Fruit fly (Drosophila melanogaster) whole organism, embryonic: ENCODE data around the gene CG1622.

Source experiments
- Atf3 ChIP-seq: fragments of 200-800 bp; sonication (Bioruptor generic); optimal IDR thresholded peaks from 3 replicates; lab custom pipeline; 2016; ENCODE audit warnings: missing biosample characterization, missing genetic modification characterization
- Awh ChIP-seq: fragments of 200-800 bp; sonication (Bioruptor generic); IDR thresholded peaks from 2 replicates; pipeline ENCODE4, ENCODE4 v1.3.6; 2022; ENCODE audit warnings: missing biosample characterization, missing genetic modification characterization
- CG10274 ChIP-seq: fragments of 200-800 bp; sonication (Bioruptor generic); optimal IDR thresholded peaks from 3 replicates; lab custom pipeline; 2017; ENCODE audit warnings: missing biosample characterization, mild to moderate bottlenecking, missing genetic modification characterization
- CG11247 ChIP-seq: fragments of 200-800 bp; sonication (Bioruptor generic); IDR thresholded peaks from 2 replicates; pipeline ENCODE4 v1.3.6; 2022; ENCODE audit warnings: missing biosample characterization, missing genetic modification characterization
- CG12299 ChIP-seq: fragments of 200-800 bp; sonication (Bioruptor generic); optimal IDR thresholded peaks from 2 replicates; lab custom pipeline; 2018; ENCODE audit warnings: missing biosample characterization, mild to moderate bottlenecking, missing genetic modification characterization
- CG14441 ChIP-seq: fragments of 200-800 bp; sonication (Bioruptor generic); IDR thresholded peaks from 2 replicates; pipeline ENCODE4 v1.3.6; 2022; ENCODE audit warnings: missing biosample characterization, missing genetic modification characterization
- CG16813 ChIP-seq: fragments of 200-800 bp; sonication (Bioruptor generic); IDR thresholded peaks from 3 replicates; pipeline ENCODE4 v1.3.6; 2022; ENCODE audit warnings: missing biosample characterization, missing genetic modification characterization; ENCODE audit not compliant: partially characterized antibody
- CG1832 ChIP-seq: fragments of 200-800 bp; sonication (Bioruptor generic); optimal IDR thresholded peaks from 2 replicates; lab custom pipeline; 2017; ENCODE audit warnings: missing biosample characterization, mild to moderate bottlenecking, missing genetic modification characterization, inconsistent platforms
- CG2129 ChIP-seq: fragments of 200-800 bp; sonication (Bioruptor generic); IDR thresholded peaks from 2 replicates; pipeline ENCODE4 v1.3.6; 2022; ENCODE audit warnings: missing biosample characterization, missing genetic modification characterization; ENCODE audit not compliant: partially characterized antibody
- CG3065 ChIP-seq: fragments of 200-800 bp; sonication (Bioruptor generic); optimal IDR thresholded peaks from 2 replicates; lab custom pipeline; 2016; ENCODE audit warnings: missing biosample characterization, missing genetic modification characterization
- CG33557 ChIP-seq: fragments of 200-800 bp; sonication (Bioruptor generic); optimal IDR thresholded peaks from 2 replicates; lab custom pipeline; 2019; ENCODE audit warnings: missing biosample characterization, mild to moderate bottlenecking, missing genetic modification characterization, moderate library complexity
- CG34422 ChIP-seq: fragments of 200-800 bp; sonication (Bioruptor generic); IDR thresholded peaks from 3 replicates; pipeline ENCODE4 v1.3.6; 2022; ENCODE audit warnings: missing biosample characterization, missing genetic modification characterization
- CG3847 ChIP-seq: fragments of 200-800 bp; sonication (Bioruptor generic); IDR thresholded peaks from 2 replicates; pipeline ENCODE4 v1.3.6; 2022; ENCODE audit warnings: missing biosample characterization, missing genetic modification characterization
- CG42726 ChIP-seq: fragments of 200-800 bp; sonication (Bioruptor generic); IDR thresholded peaks from 2 replicates; pipeline ENCODE4 v1.3.6; 2022; ENCODE audit warnings: missing biosample characterization, missing genetic modification characterization; ENCODE audit not compliant: partially characterized antibody
- CG4328 ChIP-seq: fragments of 200-800 bp; sonication (Bioruptor generic); optimal IDR thresholded peaks from 3 replicates; lab custom pipeline; 2017; ENCODE audit warnings: missing biosample characterization, missing genetic modification reagents, missing genetic modification characterization
- CG4617 ChIP-seq: fragments of 200-800 bp; sonication (Bioruptor generic); optimal IDR thresholded peaks from 3 replicates; lab custom pipeline; 2016; ENCODE audit warnings: missing biosample characterization, missing genetic modification characterization, borderline replicate concordance
- CG6854 ChIP-seq: fragments of 200-800 bp; sonication (Bioruptor generic); optimal IDR thresholded peaks from 3 replicates; lab custom pipeline; 2017; ENCODE audit warnings: missing biosample characterization, mild to moderate bottlenecking, missing genetic modification characterization
- CG7271 ChIP-seq: fragments of 200-800 bp; sonication (Bioruptor generic); optimal IDR thresholded peaks from 2 replicates; lab custom pipeline; 2018; ENCODE audit warnings: missing biosample characterization, mild to moderate bottlenecking, missing genetic modification characterization, moderate library complexity
- CG7357 ChIP-seq: fragments of 200-800 bp; sonication (Bioruptor generic); IDR thresholded peaks from 3 replicates; pipeline ENCODE4 v1.3.6; 2022; ENCODE audit warnings: missing biosample characterization, missing genetic modification characterization
- CG7786 ChIP-seq: fragments of 200-800 bp; sonication (Bioruptor generic); optimal IDR thresholded peaks from 2 replicates; lab custom pipeline; 2016; ENCODE audit warnings: missing biosample characterization, missing genetic modification characterization
- CG8478 ChIP-seq: fragments of >200 bp; optimal IDR thresholded peaks from 2 replicates; lab custom pipeline; 2018
- ERR ChIP-seq: fragments of 200-800 bp; sonication (Bioruptor generic); optimal IDR thresholded peaks from 2 replicates; lab custom pipeline; 2016; ENCODE audit warnings: missing biosample characterization, missing genetic modification characterization
- H2.0 ChIP-seq: fragments of 200-800 bp; sonication (Bioruptor generic); IDR thresholded peaks from 2 replicates; pipeline ENCODE4 v1.3.6; 2022; ENCODE audit warnings: missing biosample characterization, missing genetic modification characterization
- Hsf ChIP-seq: fragments of 200-800 bp; sonication (Bioruptor generic); optimal IDR thresholded peaks from 3 replicates; lab custom pipeline; 2016; ENCODE audit warnings: missing biosample characterization, missing genetic modification characterization
- MBD-R2 ChIP-seq: fragments of 200-800 bp; sonication (Bioruptor generic); IDR thresholded peaks from 2 replicates; pipeline ENCODE4 v1.3.6; 2022; ENCODE audit warnings: missing biosample characterization, missing genetic modification characterization
- NfI ChIP-seq: fragments of 200-800 bp; sonication (Bioruptor generic); optimal IDR thresholded peaks from 3 replicates; lab custom pipeline; 2018; ENCODE audit warnings: missing biosample characterization, mild to moderate bottlenecking, missing genetic modification characterization, moderate library complexity
- Poxn ChIP-seq: fragments of 200-800 bp; sonication (Bioruptor generic); IDR thresholded peaks from 2 replicates; pipeline ENCODE4 v1.3.6; 2022; ENCODE audit warnings: missing biosample characterization, missing genetic modification characterization
- Ravus ChIP-seq: fragments of 200-800 bp; sonication (Bioruptor generic); IDR thresholded peaks from 2 replicates; pipeline ENCODE4 v1.3.6; 2022; ENCODE audit warnings: missing biosample characterization, missing genetic modification characterization
- Side ChIP-seq: fragments of 200-800 bp; sonication (Bioruptor generic); optimal IDR thresholded peaks from 2 replicates; lab custom pipeline; 2016; ENCODE audit warnings: missing biosample characterization, missing genetic modification characterization
- Sin3A ChIP-seq: fragments of >200 bp; optimal IDR thresholded peaks from 2 replicates; lab custom pipeline; 2018
- Sry-δ ChIP-seq: fragments of 200-800 bp; sonication (Bioruptor generic); optimal IDR thresholded peaks from 2 replicates; lab custom pipeline; 2016; ENCODE audit warnings: missing biosample characterization, missing genetic modification characterization
- bowl ChIP-seq: fragments of 200-800 bp; sonication (Bioruptor generic); IDR thresholded peaks from 2 replicates; pipeline ENCODE4 v1.3.6; 2022; ENCODE audit warnings: missing biosample characterization, missing genetic modification characterization
- da ChIP-seq: fragments of 200-800 bp; sonication (Bioruptor generic); optimal IDR thresholded peaks from 2 replicates; lab custom pipeline; 2016; ENCODE audit warnings: missing biosample characterization, missing genetic modification characterization
- dysf ChIP-seq: fragments of 200-800 bp; sonication (Bioruptor generic); IDR thresholded peaks from 3 replicates; pipeline ENCODE4 v1.3.6; 2022; ENCODE audit warnings: missing biosample characterization, missing genetic modification characterization
- eyg ChIP-seq: fragments of 200-800 bp; sonication (Bioruptor generic); optimal IDR thresholded peaks from 3 replicates; lab custom pipeline; 2016; ENCODE audit warnings: missing biosample characterization, missing genetic modification characterization
- gsb ChIP-seq: fragments of 200-800 bp; sonication (Bioruptor generic); IDR thresholded peaks from 2 replicates; pipeline ENCODE4 v1.3.6; 2022; ENCODE audit warnings: missing biosample characterization, missing genetic modification characterization
- jing ChIP-seq: fragments of 200-800 bp; sonication (Bioruptor generic); optimal IDR thresholded peaks from 2 replicates; lab custom pipeline; 2018; ENCODE audit warnings: missing biosample characterization, mild to moderate bottlenecking, missing genetic modification characterization
- kay ChIP-seq: fragments of 200-800 bp; sonication (Bioruptor generic); optimal IDR thresholded peaks from 2 replicates; lab custom pipeline; 2016; ENCODE audit warnings: missing biosample characterization, missing genetic modification characterization
- klu ChIP-seq: fragments of 200-800 bp; sonication (Bioruptor generic); IDR thresholded peaks from 2 replicates; pipeline ENCODE4 v1.3.6; 2022; ENCODE audit warnings: missing biosample characterization, missing genetic modification characterization
- nmo ChIP-seq: fragments of 200-800 bp; sonication (Bioruptor generic); optimal IDR thresholded peaks from 2 replicates; lab custom pipeline; 2018; ENCODE audit warnings: missing biosample characterization, mild to moderate bottlenecking, missing genetic modification characterization, moderate library complexity
- nom ChIP-seq: fragments of 200-800 bp; sonication (Bioruptor generic); optimal IDR thresholded peaks from 2 replicates; lab custom pipeline; 2017; ENCODE audit warnings: missing biosample characterization, missing genetic modification characterization, mild to moderate bottlenecking, moderate library complexity, missing genetic modification reagents
- oc ChIP-seq: fragments of 200-800 bp; sonication (Bioruptor generic); optimal IDR thresholded peaks from 2 replicates; lab custom pipeline; 2018; ENCODE audit warnings: missing biosample characterization, mild to moderate bottlenecking, missing genetic modification characterization, moderate library complexity
- org-1 ChIP-seq: fragments of 200-800 bp; sonication (Bioruptor generic); optimal IDR thresholded peaks from 2 replicates; lab custom pipeline; 2017; ENCODE audit warnings: missing biosample characterization, missing genetic modification characterization
- pfk ChIP-seq: fragments of 200-800 bp; sonication (Bioruptor generic); optimal IDR thresholded peaks from 2 replicates; lab custom pipeline; 2018; ENCODE audit warnings: missing biosample characterization, mild to moderate bottlenecking, missing genetic modification characterization, moderate library complexity
- pita ChIP-seq: fragments of 200-800 bp; sonication (Bioruptor generic); optimal IDR thresholded peaks from 2 replicates; lab custom pipeline; 2017; ENCODE audit warnings: missing biosample characterization, mild to moderate bottlenecking, missing genetic modification characterization
- repo ChIP-seq: fragments of 200-800 bp; sonication (Bioruptor generic); optimal IDR thresholded peaks from 2 replicates; lab custom pipeline; 2016; ENCODE audit warnings: missing biosample characterization, missing genetic modification characterization
- rib ChIP-seq: fragments of 200-800 bp; sonication (Bioruptor generic); IDR thresholded peaks from 2 replicates; pipeline ENCODE4 v1.3.6; 2022; ENCODE audit warnings: missing biosample characterization, missing genetic modification characterization
- slp2 ChIP-seq: fragments of 200-800 bp; sonication (Bioruptor generic); optimal IDR thresholded peaks from 2 replicates; lab custom pipeline; 2016; ENCODE audit warnings: missing biosample characterization, missing genetic modification characterization
- tll ChIP-seq, 2 experiments: fragments of 200-800 bp in 1 of 2; fragments of >200 bp in 1 of 2; sonication (Bioruptor generic) in 1 of 2; optimal IDR thresholded peaks; 2 replicates each; lab custom pipeline; 2017 to 2019; ENCODE audit warnings: missing biosample characterization in 2 of 2, missing genetic modification characterization in 2 of 2, mild to moderate bottlenecking in 1 of 2, moderate library complexity in 1 of 2
- tna ChIP-seq: fragments of 200-800 bp; sonication (Bioruptor generic); IDR thresholded peaks from 2 replicates; pipeline ENCODE4 v1.3.6; 2022; ENCODE audit warnings: missing biosample characterization, missing genetic modification characterization; ENCODE audit not compliant: partially characterized antibody
- trem ChIP-seq: fragments of 200-800 bp; optimal IDR thresholded peaks from 3 replicates; lab custom pipeline; 2019; ENCODE audit warnings: missing biosample characterization, mild to moderate bottlenecking, missing genetic modification characterization, moderate library complexity
- z ChIP-seq: fragments of 200-800 bp; sonication (Bioruptor generic); IDR thresholded peaks from 3 replicates; pipeline ENCODE4 v1.3.6; 2022; ENCODE audit warnings: missing biosample characterization, missing genetic modification characterization
- zen2 ChIP-seq: fragments of 200-800 bp; sonication (Bioruptor generic); IDR thresholded peaks from 3 replicates; pipeline ENCODE4 v1.3.6; 2022; ENCODE audit warnings: missing biosample characterization, missing genetic modification characterization; ENCODE audit not compliant: partially characterized antibody

Gene CG1622

dm6 chrX:13258757-13259067 is 38.2 kb upstream of the CG1622 start, which contains the start of gene comt (continued):
- TF ChIP-seq CG7786 (GFP tag; lab: Kevin White, UChicago) (no peak), CG4617 (GFP tag; lab: Kevin White, UChicago) (no peak), Side (no peak), CG10274 (no peak), da (GFP tag; lab: Kevin White, UChicago) (no peak), CG4328 (GFP tag; lab: Kevin White, UChicago) (peak; percentile 20), CG6854 (no peak), CG34422 (GFP tag; lab: Robert Waterston, UW) (no peak), Poxn (GFP tag; lab: Robert Waterston, UW) (no peak), trem (tag; lab: Kevin White, UChicago) (peak; percentile 53), MBD-R2 (GFP tag; lab: Robert Waterston, UW) (no peak; the same call in 1 of the 2 replicates), CG16813 (no peak), eyg (GFP tag; lab: Kevin White, UChicago) (no peak), CG33557 (GFP tag; lab: Kevin White, UChicago) (peak; percentile 64), nom (GFP tag; lab: Kevin White, UChicago) (peak; percentile 22), NfI (GFP tag; lab: Kevin White, UChicago) (no peak), CG3065 (no peak), Sry-δ (GFP tag; lab: Kevin White, UChicago) (no peak), H2.0 (GFP tag; lab: Robert Waterston, UW) (peak; percentile 43; the same call in 1 of the 2 replicates), Hsf (GFP tag; lab: Kevin White, UChicago) (no peak), Awh (GFP tag; lab: Robert Waterston, UW) (peak; percentile 74), Ravus (no peak; the same call in 1 of the 2 replicates), org-1 (GFP tag; lab: Kevin White, UChicago) (no peak), CG8478 (no peak), slp2 (GFP tag; lab: Kevin White, UChicago) (no peak), pfk (GFP tag; lab: Kevin White, UChicago) (no peak), CG2129 (GFP tag; lab: Robert Waterston, UW) (no peak), CG14441 (GFP tag; lab: Robert Waterston, UW) (peak; percentile 48; the same call in 1 of the 2 replicates), CG7271 (tag; lab: Kevin White, UChicago) (peak; percentile 38), zen2 (GFP tag; lab: Robert Waterston, UW) (no peak), rib (GFP tag; lab: Robert Waterston, UW) (no peak), klu (GFP tag; lab: Robert Waterston, UW) (no peak), jing (no peak), tll (GFP tag; optimal IDR thresholded peaks at IDR 0.05; lab: Kevin White, UChicago) (no peak), CG1832 (GFP tag; lab: Kevin White, UChicago) (no peak), pita (GFP tag; lab: Kevin White, UChicago) (no peak), ERR (no peak), bowl (GFP tag; lab: Robert Waterston, UW) (0 out of 2 replicates have a peak, but pooled peaks have one; percentile 18), CG3847 (GFP tag; lab: Robert Waterston, UW) (no peak), kay (no peak), oc (tag; lab: Kevin White, UChicago) (peak; percentile 50), repo (GFP tag; lab: Kevin White, UChicago) (no peak), Sin3A (lab: Kevin White, UChicago) (no peak), dysf (GFP tag; lab: Robert Waterston, UW) (peak; percentile 49; the same call in 1 of the 3 replicates), CG12299 (peak; percentile 39), nmo (peak; percentile 79), CG42726 (GFP tag; lab: Robert Waterston, UW) (no peak), gsb (GFP tag; lab: Robert Waterston, UW) (no peak), tna (GFP tag; lab: Robert Waterston, UW) (no peak), Atf3 (GFP tag; lab: Kevin White, UChicago) (no peak), CG11247 (GFP tag; lab: Robert Waterston, UW) (peak; percentile 53), CG7357 (GFP tag; lab: Robert Waterston, UW) (no peak), z (no peak)
